Fruit fly (Drosophila melanogaster): ENCODE results near the gene CG15239.

The CG15239 gene

dm6 chrX:3842898-3843297 lies 41.1 kb upstream of the CG15239 start:
- TF ChIP-seq EcR (GFP tag; optimal IDR thresholded peaks at IDR 0.05), result peak; percentile 11
- TF ChIP-seq gl (tag; optimal IDR thresholded peaks at IDR 0.05), result no peak
- peak; percentile 12 for TF ChIP-seq CG14655 (GFP tag; optimal IDR thresholded peaks at IDR 0.05)

dm6 chrX:3845340-3846161 lies 38.4 kb upstream of the CG15239 start:
- TF ChIP-seq fd96Ca (GFP tag; IDR thresholded peaks at IDR 0.05) (no peak), CG34367 (tag; optimal IDR thresholded peaks at IDR 0.05) (peak; percentile 7), Snoo (tag; optimal IDR thresholded peaks at IDR 0.05) (no peak), CG9948 (tag; optimal IDR thresholded peaks at IDR 0.05) (no peak), CG8301 (tag; optimal IDR thresholded peaks at IDR 0.05) (no peak), rn (GFP tag; IDR thresholded peaks at IDR 0.05) (no peak), CG13204 (GFP tag; optimal IDR thresholded peaks at IDR 0.05) (peak; percentile 33), D1 (tag; optimal IDR thresholded peaks at IDR 0.05) (no peak), CG32121 (GFP tag; IDR thresholded peaks at IDR 0.05) (peak; percentile 30; the same call in 1 of the 2 replicates), EcR (GFP tag; optimal IDR thresholded peaks at IDR 0.05) (peak; percentile 34), Pif1A (GFP tag; optimal IDR thresholded peaks at IDR 0.05) (no peak), CG12605 (GFP tag; IDR thresholded peaks at IDR 0.05) (no peak), Pif1B (GFP tag; optimal IDR thresholded peaks at IDR 0.05) (peak; percentile 44), CG15710 (tag; optimal IDR thresholded peaks at IDR 0.05) (no peak), CG10348 (GFP tag; IDR thresholded peaks at IDR 0.05) (no peak), CG17806 (tag; optimal IDR thresholded peaks at IDR 0.05) (no peak), CG4496 (GFP tag; IDR thresholded peaks at IDR 0.05) (peak; percentile 58; the same call in 1 of the 3 replicates), gl (tag; optimal IDR thresholded peaks at IDR 0.05) (no peak), CG8159 (tag; optimal IDR thresholded peaks at IDR 0.05) (no peak), Ets98B (GFP tag; IDR thresholded peaks at IDR 0.05) (peak; percentile 55; the same call in 1 of the 2 replicates), CG14655 (GFP tag; optimal IDR thresholded peaks at IDR 0.05) (no peak)

- 0 out of 3 replicates have a peak, but pooled peaks have one; percentile 19 for TF ChIP-seq CG4496 (GFP tag; IDR thresholded peaks at IDR 0.05)
- no peak for TF ChIP-seq CG15710 (tag; optimal IDR thresholded peaks at IDR 0.05)
- no peak for TF ChIP-seq fd96Ca (GFP tag; IDR thresholded peaks at IDR 0.05)
Measured at dm6 chrX:3846393-3846792, 37.6 kb upstream of the CG15239 start.

- TF ChIP-seq Ets98B (GFP tag; IDR thresholded peaks at IDR 0.05) (no peak), Pif1B (GFP tag; optimal IDR thresholded peaks at IDR 0.05) (no peak), CG14655 (GFP tag; optimal IDR thresholded peaks at IDR 0.05) (no peak), CG17806 (tag; optimal IDR thresholded peaks at IDR 0.05) (no peak), D1 (tag; optimal IDR thresholded peaks at IDR 0.05) (no peak), CG4496 (GFP tag; IDR thresholded peaks at IDR 0.05) (no peak), CG8159 (tag; optimal IDR thresholded peaks at IDR 0.05) (no peak), gl (tag; optimal IDR thresholded peaks at IDR 0.05) (no peak), CG10348 (GFP tag; IDR thresholded peaks at IDR 0.05) (no peak), CG32121 (GFP tag; IDR thresholded peaks at IDR 0.05) (no peak), CG15710 (tag; optimal IDR thresholded peaks at IDR 0.05) (no peak), CG13204 (GFP tag; optimal IDR thresholded peaks at IDR 0.05) (no peak), Pif1A (GFP tag; optimal IDR thresholded peaks at IDR 0.05) (no peak), EcR (GFP tag; optimal IDR thresholded peaks at IDR 0.05) (no peak), CG9948 (tag; optimal IDR thresholded peaks at IDR 0.05) (no peak)
Measured at dm6 chrX:3849419-3850028, 34.4 kb upstream of the CG15239 start.

dm6 chrX:3861183-3861582 lies 22.8 kb upstream of the CG15239 start:
- TF ChIP-seq CG12605 (GFP tag; IDR thresholded peaks at IDR 0.05) (no peak), gl (tag; optimal IDR thresholded peaks at IDR 0.05) (no peak), CG17806 (tag; optimal IDR thresholded peaks at IDR 0.05) (no peak), rn (GFP tag; IDR thresholded peaks at IDR 0.05) (no peak), CG4496 (GFP tag; IDR thresholded peaks at IDR 0.05) (no peak), CG15710 (tag; optimal IDR thresholded peaks at IDR 0.05) (no peak), Pif1B (GFP tag; optimal IDR thresholded peaks at IDR 0.05) (no peak), D1 (tag; optimal IDR thresholded peaks at IDR 0.05) (no peak), Ets98B (GFP tag; IDR thresholded peaks at IDR 0.05) (no peak), CG10348 (GFP tag; IDR thresholded peaks at IDR 0.05) (no peak), CG13204 (GFP tag; optimal IDR thresholded peaks at IDR 0.05) (no peak), CG34367 (tag; optimal IDR thresholded peaks at IDR 0.05) (no peak), CG8301 (tag; optimal IDR thresholded peaks at IDR 0.05) (no peak), CG32121 (GFP tag; IDR thresholded peaks at IDR 0.05) (no peak), Snoo (tag; optimal IDR thresholded peaks at IDR 0.05) (no peak), fd96Ca (GFP tag; IDR thresholded peaks at IDR 0.05) (no peak)

- no peak for TF ChIP-seq CG12605 (GFP tag; IDR thresholded peaks at IDR 0.05)
- no peak for TF ChIP-seq CG9948 (tag; optimal IDR thresholded peaks at IDR 0.05)
- no peak for TF ChIP-seq Ets98B (GFP tag; IDR thresholded peaks at IDR 0.05)
- TF ChIP-seq fd96Ca (GFP tag; IDR thresholded peaks at IDR 0.05), result no peak
- no peak for TF ChIP-seq CG4496 (GFP tag; IDR thresholded peaks at IDR 0.05)
- TF ChIP-seq CG14655 (GFP tag; optimal IDR thresholded peaks at IDR 0.05), result no peak
- TF ChIP-seq CG10348 (GFP tag; IDR thresholded peaks at IDR 0.05), result no peak
- no peak for TF ChIP-seq CG8301 (tag; optimal IDR thresholded peaks at IDR 0.05)
- TF ChIP-seq CG34367 (tag; optimal IDR thresholded peaks at IDR 0.05), result no peak
- no peak for TF ChIP-seq rn (GFP tag; IDR thresholded peaks at IDR 0.05)
- no peak for TF ChIP-seq CG8159 (tag; optimal IDR thresholded peaks at IDR 0.05)
- TF ChIP-seq CG13204 (GFP tag; optimal IDR thresholded peaks at IDR 0.05), result no peak
- TF ChIP-seq gl (tag; optimal IDR thresholded peaks at IDR 0.05), result no peak
- TF ChIP-seq CG32121 (GFP tag; IDR thresholded peaks at IDR 0.05), result no peak
- no peak for TF ChIP-seq Pif1B (GFP tag; optimal IDR thresholded peaks at IDR 0.05)
- TF ChIP-seq Pif1A (GFP tag; optimal IDR thresholded peaks at IDR 0.05), result no peak
- no peak for TF ChIP-seq Snoo (tag; optimal IDR thresholded peaks at IDR 0.05)
- TF ChIP-seq D1 (tag; optimal IDR thresholded peaks at IDR 0.05), result no peak
- no peak for TF ChIP-seq CG15710 (tag; optimal IDR thresholded peaks at IDR 0.05)
Measured at dm6 chrX:3862319-3862919, 21.5 kb upstream of the CG15239 start.

Measured in whole organism, pupa.